Fruit fly (Drosophila melanogaster) whole organism: ENCODE data around the gene DIP-gamma.

Experiments used
- Dll ChIP-seq: fragments of >200 bp; optimal IDR thresholded peaks from 2 replicates; lab custom pipeline; 2017
- EcR ChIP-seq, 2 experiments: fragments of >200 bp; optimal IDR thresholded peaks; 2 replicates each; lab custom pipeline; 2017; ENCODE audit warnings: missing biosample characterization in 2 of 2, missing genetic modification characterization in 2 of 2, missing genetic modification reagents in 2 of 2

DNA sequence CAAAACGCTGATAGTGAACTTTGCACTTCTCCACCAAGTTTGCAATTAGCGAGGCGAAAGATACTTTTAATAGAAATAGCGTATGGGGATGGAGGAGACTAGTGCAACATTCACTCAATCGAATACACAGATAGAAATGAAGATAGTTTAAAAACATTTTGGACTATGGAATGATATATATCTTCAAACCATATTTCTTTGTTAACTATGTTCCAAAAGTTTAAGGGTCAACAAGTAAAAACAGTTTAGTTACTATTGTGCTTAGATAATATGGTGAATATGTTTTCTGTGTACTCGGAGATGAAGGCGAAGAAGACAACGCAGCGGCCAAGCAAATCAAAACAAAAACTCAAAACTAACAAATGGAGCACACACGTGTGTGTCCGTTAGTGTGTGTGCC, 66.0 kb downstream of the DIP-gamma start:
- TF ChIP-seq Dll (lab: Kevin White, UChicago) (no peak), EcR (GFP tag; optimal IDR thresholded peaks at IDR 0.05; lab: Kevin White, UChicago) (no peak)
